Fruit fly (Drosophila melanogaster) whole organism, embryonic: ENCODE results near the gene Ufd4.

Experiments
- Abd-B ChIP-seq: fragments of 200-800 bp; sonication (Bioruptor generic); optimal IDR thresholded peaks from 2 replicates; lab custom pipeline; 2018; ENCODE audit warnings: missing biosample characterization, mild to moderate bottlenecking, missing genetic modification characterization, moderate library complexity
- Adf1 ChIP-seq: fragments of 200-800 bp; sonication (Bioruptor generic); IDR thresholded peaks from 2 replicates; pipeline ENCODE4 v1.3.6; 2022; ENCODE audit warnings: missing biosample characterization, missing genetic modification characterization
- Bteb2 ChIP-seq: fragments of 200-800 bp; sonication (Bioruptor generic); optimal IDR thresholded peaks from 2 replicates; lab custom pipeline; 2016; ENCODE audit warnings: missing biosample characterization, missing genetic modification characterization
- CG10979 ChIP-seq: fragments of 200-800 bp; sonication (Bioruptor generic); optimal IDR thresholded peaks from 2 replicates; lab custom pipeline; 2018; ENCODE audit warnings: missing biosample characterization, mild to moderate bottlenecking, missing genetic modification characterization, moderate library complexity
- CG11504 ChIP-seq: fragments of 200-800 bp; sonication (Bioruptor generic); optimal IDR thresholded peaks from 3 replicates; lab custom pipeline; 2019; ENCODE audit warnings: missing biosample characterization, mild to moderate bottlenecking, missing genetic modification characterization, moderate library complexity
- CG12104 ChIP-seq: fragments of 200-800 bp; sonication (Bioruptor generic); optimal IDR thresholded peaks from 3 replicates; lab custom pipeline; 2016; ENCODE audit warnings: missing biosample characterization, missing genetic modification characterization
- CG12299 ChIP-seq: fragments of 200-800 bp; sonication (Bioruptor generic); optimal IDR thresholded peaks from 2 replicates; lab custom pipeline; 2018; ENCODE audit warnings: missing biosample characterization, mild to moderate bottlenecking, missing genetic modification characterization
- CG13287 ChIP-seq: fragments of 200-800 bp; sonication (Bioruptor generic); IDR thresholded peaks from 2 replicates; pipeline ENCODE4 v1.3.6; 2022; ENCODE audit warnings: missing biosample characterization, missing genetic modification characterization; ENCODE audit not compliant: partially characterized antibody
- CG13424 ChIP-seq: fragments of 200-800 bp; sonication (Bioruptor generic); optimal IDR thresholded peaks from 2 replicates; lab custom pipeline; 2019; ENCODE audit warnings: missing biosample characterization, mild to moderate bottlenecking, missing genetic modification characterization, moderate library complexity
- CG14860 ChIP-seq: fragments of 200-800 bp; sonication (Bioruptor generic); IDR thresholded peaks from 3 replicates; pipeline ENCODE4 v1.3.6; 2022; ENCODE audit warnings: missing biosample characterization, missing genetic modification characterization; ENCODE audit not compliant: partially characterized antibody
- CG14965 ChIP-seq: fragments of 200-800 bp; sonication (Bioruptor generic); optimal IDR thresholded peaks from 2 replicates; lab custom pipeline; 2016; ENCODE audit warnings: missing biosample characterization, missing genetic modification characterization, borderline replicate concordance
- CG1602 ChIP-seq: fragments of 200-800 bp; sonication (Bioruptor generic); optimal IDR thresholded peaks from 3 replicates; lab custom pipeline; 2016; ENCODE audit warnings: missing biosample characterization, missing genetic modification characterization
- CG1647 ChIP-seq: fragments of 200-800 bp; sonication (Bioruptor generic); optimal IDR thresholded peaks from 3 replicates; lab custom pipeline; 2016; ENCODE audit warnings: missing biosample characterization, missing genetic modification characterization
- CG17359 ChIP-seq: fragments of 200-800 bp; sonication (Bioruptor generic); optimal IDR thresholded peaks from 3 replicates; lab custom pipeline; 2018; ENCODE audit warnings: missing biosample characterization, mild to moderate bottlenecking, missing genetic modification characterization, moderate library complexity
- CG17912 ChIP-seq: fragments of 200-800 bp; sonication (Bioruptor generic); optimal IDR thresholded peaks from 2 replicates; lab custom pipeline; 2018; ENCODE audit warnings: missing biosample characterization, mild to moderate bottlenecking, missing genetic modification characterization
- CG4282 ChIP-seq: fragments of 200-800 bp; sonication (Bioruptor generic); optimal IDR thresholded peaks from 2 replicates; lab custom pipeline; 2016; ENCODE audit warnings: missing biosample characterization, missing genetic modification characterization
- CG4424 ChIP-seq: fragments of 200-800 bp; sonication (Bioruptor generic); optimal IDR thresholded peaks from 3 replicates; lab custom pipeline; 2016; ENCODE audit warnings: missing biosample characterization, missing genetic modification characterization
- CG5245 ChIP-seq: fragments of 200-800 bp; sonication (Bioruptor generic); optimal IDR thresholded peaks from 3 replicates; lab custom pipeline; 2016; ENCODE audit warnings: missing biosample characterization, missing genetic modification characterization
- CG6689 ChIP-seq: fragments of 200-800 bp; sonication (Bioruptor generic); IDR thresholded peaks from 2 replicates; pipeline ENCODE4 v1.3.6; 2022; ENCODE audit warnings: missing biosample characterization, missing genetic modification characterization
- Camta ChIP-seq: fragments of 200-800 bp; sonication (Bioruptor generic); optimal IDR thresholded peaks from 2 replicates; lab custom pipeline; 2016; ENCODE audit warnings: missing biosample characterization, missing genetic modification characterization
- Dip2 ChIP-seq: fragments of 200-800 bp; sonication (Bioruptor generic); IDR thresholded peaks from 2 replicates; pipeline ENCODE4 v1.3.6; 2022; ENCODE audit warnings: missing biosample characterization, missing genetic modification characterization
- HLH4C ChIP-seq: fragments of 200-800 bp; sonication (Bioruptor generic); IDR thresholded peaks from 3 replicates; pipeline ENCODE4 v1.3.6; 2022; ENCODE audit warnings: missing biosample characterization, missing genetic modification characterization; ENCODE audit not compliant: partially characterized antibody
- Hr51 ChIP-seq, 2 experiments: fragments of 200-800 bp; sonication (Bioruptor generic); optimal IDR thresholded peaks; 2 replicates in 1 of 2; 3 replicates in 1 of 2; lab custom pipeline; 2016 to 2018; ENCODE audit warnings: missing biosample characterization in 2 of 2, missing genetic modification characterization in 2 of 2, mild to moderate bottlenecking in 1 of 2, moderate library complexity in 1 of 2
- Max ChIP-seq: fragments of 200-800 bp; sonication (Bioruptor generic); optimal IDR thresholded peaks from 2 replicates; lab custom pipeline; 2016; ENCODE audit warnings: missing biosample characterization, mild to moderate bottlenecking, missing genetic modification characterization
- PHDP ChIP-seq: fragments of 200-800 bp; sonication (Bioruptor generic); optimal IDR thresholded peaks from 3 replicates; lab custom pipeline; 2018; ENCODE audit warnings: missing biosample characterization, mild to moderate bottlenecking, missing genetic modification characterization, moderate library complexity
- croc ChIP-seq: fragments of 200-800 bp; sonication (Bioruptor generic); conservative IDR thresholded peaks from 3 replicates; pipeline ENCODE4 v1.3.6; 2022; ENCODE audit warnings: missing biosample characterization, missing genetic modification characterization
- dmrt11E ChIP-seq: fragments of 200-800 bp; sonication (Bioruptor generic); optimal IDR thresholded peaks from 3 replicates; lab custom pipeline; 2018; ENCODE audit warnings: missing biosample characterization, mild to moderate bottlenecking, missing genetic modification characterization, moderate library complexity
- dpn ChIP-seq, 2 experiments: fragments of 200-800 bp; sonication (Bioruptor generic); optimal IDR thresholded peaks; 3 replicates each; lab custom pipeline; 2016; ENCODE audit warnings: missing biosample characterization in 2 of 2, missing genetic modification characterization in 2 of 2
- fd3F ChIP-seq: fragments of 200-800 bp; sonication (Bioruptor generic); optimal IDR thresholded peaks from 2 replicates; lab custom pipeline; 2018; ENCODE audit warnings: missing biosample characterization, mild to moderate bottlenecking, missing genetic modification characterization, moderate library complexity
- fd96Cb ChIP-seq: fragments of 200-800 bp; sonication (Bioruptor generic); optimal IDR thresholded peaks from 2 replicates; lab custom pipeline; 2018; ENCODE audit warnings: missing biosample characterization, mild to moderate bottlenecking, missing genetic modification characterization, moderate library complexity
- gem ChIP-seq: fragments of 200-800 bp; sonication (Bioruptor generic); optimal IDR thresholded peaks from 2 replicates; lab custom pipeline; 2019; ENCODE audit warnings: missing biosample characterization, mild to moderate bottlenecking, missing genetic modification characterization, moderate library complexity
- grau ChIP-seq: fragments of 200-800 bp; optimal IDR thresholded peaks from 3 replicates; lab custom pipeline; 2019; ENCODE audit warnings: missing biosample characterization, mild to moderate bottlenecking, missing genetic modification characterization, moderate library complexity
- kay ChIP-seq: fragments of 200-800 bp; sonication (Bioruptor generic); optimal IDR thresholded peaks from 2 replicates; lab custom pipeline; 2016; ENCODE audit warnings: missing biosample characterization, missing genetic modification characterization
- nerfin-1 ChIP-seq: fragments of 200-800 bp; sonication (Bioruptor generic); optimal IDR thresholded peaks from 3 replicates; lab custom pipeline; 2019; ENCODE audit warnings: missing biosample characterization, mild to moderate bottlenecking, missing genetic modification characterization, moderate library complexity
- nmo ChIP-seq: fragments of 200-800 bp; sonication (Bioruptor generic); optimal IDR thresholded peaks from 2 replicates; lab custom pipeline; 2018; ENCODE audit warnings: missing biosample characterization, mild to moderate bottlenecking, missing genetic modification characterization, moderate library complexity
- onecut ChIP-seq: fragments of 200-800 bp; sonication (Bioruptor generic); IDR thresholded peaks from 2 replicates; pipeline ENCODE4 v1.3.6; 2022; ENCODE audit warnings: missing biosample characterization, missing genetic modification characterization
- phol ChIP-seq: fragments of 200-800 bp; sonication (Bioruptor generic); optimal IDR thresholded peaks from 3 replicates; lab custom pipeline; 2018; ENCODE audit warnings: missing biosample characterization, mild to moderate bottlenecking, missing genetic modification characterization, moderate library complexity
- pzg ChIP-seq: fragments of 200-800 bp; sonication (Bioruptor generic); optimal IDR thresholded peaks from 3 replicates; lab custom pipeline; 2018; ENCODE audit warnings: missing biosample characterization, mild to moderate bottlenecking, missing genetic modification characterization, moderate library complexity
- ranshi ChIP-seq: fragments of 200-800 bp; sonication (Bioruptor generic); IDR thresholded peaks from 2 replicates; pipeline ENCODE4 v1.3.6; 2022; ENCODE audit warnings: missing biosample characterization, missing genetic modification characterization
- salm ChIP-seq: fragments of 200-800 bp; sonication (Bioruptor generic); optimal IDR thresholded peaks from 2 replicates; lab custom pipeline; 2018; ENCODE audit warnings: missing biosample characterization, mild to moderate bottlenecking, missing genetic modification characterization
- slbo ChIP-seq: fragments of 200-800 bp; sonication (Bioruptor generic); IDR thresholded peaks from 2 replicates; pipeline ENCODE4 v1.3.6; 2022; ENCODE audit warnings: missing biosample characterization, missing genetic modification characterization
- sna ChIP-seq: fragments of 200-800 bp; sonication (Bioruptor generic); IDR thresholded peaks from 2 replicates; pipeline ENCODE4 v1.3.6; 2022; ENCODE audit warnings: missing biosample characterization, missing genetic modification characterization; ENCODE audit not compliant: partially characterized antibody
- sug ChIP-seq: fragments of 200-800 bp; optimal IDR thresholded peaks from 2 replicates; lab custom pipeline; 2019; ENCODE audit warnings: missing biosample characterization, mild to moderate bottlenecking, missing genetic modification characterization, moderate library complexity
- tup ChIP-seq: fragments of 200-800 bp; sonication (Bioruptor generic); optimal IDR thresholded peaks from 2 replicates; lab custom pipeline; 2016; ENCODE audit warnings: missing biosample characterization, mild to moderate bottlenecking, missing genetic modification characterization, moderate library complexity
- unc-4 ChIP-seq: fragments of 200-800 bp; sonication (Bioruptor generic); IDR thresholded peaks from 2 replicates; pipeline ENCODE4 v1.3.6; 2022; ENCODE audit warnings: missing biosample characterization, missing genetic modification characterization; ENCODE audit not compliant: partially characterized antibody
- unpg ChIP-seq: fragments of 200-800 bp; sonication (Bioruptor generic); optimal IDR thresholded peaks from 3 replicates; lab custom pipeline; 2018; ENCODE audit warnings: missing biosample characterization, mild to moderate bottlenecking, missing genetic modification characterization, moderate library complexity

Gene Ufd4

dm6 chr2L:10299810-10300147, 7.6 kb upstream of the Ufd4 start, which contains the start of gene CYLD (continued):
- peak; percentile 75 for TF ChIP-seq CG12299 (tag; lab: Kevin White, UChicago)
- peak; percentile 51 for TF ChIP-seq fd3F (GFP tag; lab: Kevin White, UChicago)
- no peak for TF ChIP-seq tup (GFP tag; lab: Kevin White, UChicago)
- no peak for TF ChIP-seq CG17912 (GFP tag; lab: Kevin White, UChicago)
- peak; percentile 44 for TF ChIP-seq CG5245 (GFP tag; lab: Kevin White, UChicago)
- TF ChIP-seq croc (GFP tag; lab: Robert Waterston, UW) = no peak
- no peak for TF ChIP-seq CG14965 (GFP tag; lab: Kevin White, UChicago)
- TF ChIP-seq Hr51 (GFP tag; optimal IDR thresholded peaks at IDR 0.05; lab: Kevin White, UChicago) = peak in 1 of 2 experiments; percentile 81
- TF ChIP-seq Bteb2 (GFP tag; lab: Kevin White, UChicago) = peak; percentile 24
- no peak for TF ChIP-seq Dip2 (GFP tag; lab: Robert Waterston, UW)
- TF ChIP-seq Adf1 = peak; percentile 40; the same call in 1 of the 2 replicates
- TF ChIP-seq CG6689 (GFP tag; lab: Robert Waterston, UW) = peak; percentile 70
- TF ChIP-seq CG14860 = no peak; the same call in 2 of the 3 replicates
- TF ChIP-seq CG1602 (GFP tag; lab: Kevin White, UChicago) = peak; percentile 59
- no peak for TF ChIP-seq CG4282 (GFP tag; lab: Kevin White, UChicago)
- TF ChIP-seq HLH4C (GFP tag; lab: Robert Waterston, UW) = no peak; the same call in 1 of the 3 replicates

- peak; percentile 13 for TF ChIP-seq CG13424 (tag; lab: Kevin White, UChicago)
- no peak for TF ChIP-seq CG1647 (GFP tag; lab: Kevin White, UChicago)
- 0 out of 2 replicates have a peak, but pooled peaks have one; percentile 7 for TF ChIP-seq slbo
- TF ChIP-seq unc-4 (GFP tag; lab: Robert Waterston, UW) = no peak
- peak; percentile 9 for TF ChIP-seq fd96Cb (tag; lab: Kevin White, UChicago)
- peak in 1 of 2 experiments; percentile 8 for TF ChIP-seq dpn (GFP tag; optimal IDR thresholded peaks at IDR 0.05; lab: Kevin White, UChicago)
- no peak for TF ChIP-seq salm (tag; lab: Kevin White, UChicago)
- TF ChIP-seq Max (GFP tag; lab: Kevin White, UChicago) = peak; percentile 37
- peak; percentile 62 for TF ChIP-seq gem (tag; lab: Kevin White, UChicago)
- no peak for TF ChIP-seq CG4424 (GFP tag; lab: Kevin White, UChicago)
- TF ChIP-seq dmrt11E (tag; lab: Kevin White, UChicago) = peak; percentile 20
- peak; percentile 5 for TF ChIP-seq phol (tag; lab: Kevin White, UChicago)
- no peak for TF ChIP-seq Camta (GFP tag; lab: Kevin White, UChicago)
- TF ChIP-seq sna = no peak
- TF ChIP-seq CG10979 (tag; lab: Kevin White, UChicago) = peak; percentile 29
- TF ChIP-seq kay (GFP tag; lab: Kevin White, UChicago) = no peak
- peak; percentile 36 for TF ChIP-seq grau (tag; lab: Kevin White, UChicago)
- peak; percentile 30 for TF ChIP-seq unpg
- TF ChIP-seq CG13287 (GFP tag; lab: Robert Waterston, UW) = 0 out of 2 replicates have a peak, but pooled peaks have one; percentile 50
- TF ChIP-seq CG11504 = peak; percentile 31
- no peak for TF ChIP-seq ranshi (GFP tag; lab: Robert Waterston, UW)
- TF ChIP-seq CG17359 (tag; lab: Kevin White, UChicago) = peak; percentile 16
- no peak for TF ChIP-seq sug (tag; lab: Kevin White, UChicago)
- TF ChIP-seq PHDP (tag; lab: Kevin White, UChicago) = peak; percentile 33
- TF ChIP-seq pzg (GFP tag; lab: Kevin White, UChicago) = no peak
- TF ChIP-seq onecut (GFP tag; lab: Robert Waterston, UW) = peak; percentile 62
- no peak for TF ChIP-seq Abd-B (GFP tag; lab: Kevin White, UChicago)
- TF ChIP-seq HLH4C (GFP tag; lab: Robert Waterston, UW) = 0 out of 3 replicates have a peak, but pooled peaks have one; percentile 47
- TF ChIP-seq nmo (GFP tag; lab: Kevin White, UChicago) = peak; percentile 30
- TF ChIP-seq CG12104 = no peak
- TF ChIP-seq nerfin-1 (tag; lab: Kevin White, UChicago) = peak; percentile 6
These were observed 7.1 kb upstream of the Ufd4 start for dm6 chr2L:10299077-10299809.
